Worm (Caenorhabditis elegans) whole organism, L1 larva: ENCODE data around the gene acs-18.
A peak's percentile ranks its signal among the peaks of the same experiment; 100 is the strongest.

ENCODE experiments used
- C04F5.9 ChIP-seq: sonication (generic microtip); optimal IDR thresholded peaks from 2 replicates; lab custom pipeline; 2016; ENCODE audit warnings: missing genetic modification characterization, missing compliant biosample characterization
- C34B4.2 ChIP-seq: sonication (generic microtip); optimal IDR thresholded peaks from 2 replicates; lab custom pipeline; 2017; ENCODE audit warnings: mild to moderate bottlenecking, missing genetic modification characterization, missing compliant biosample characterization
- F16B12.6 ChIP-seq: fragments of 150-350 bp; optimal IDR thresholded peaks from 2 replicates; lab custom pipeline; 2014; ENCODE audit warnings: missing biosample characterization, missing genetic modification characterization
- Y116A8C.19 ChIP-seq: sonication (generic microtip); optimal IDR thresholded peaks from 2 replicates; lab custom pipeline; 2016; ENCODE audit warnings: missing compliant biosample characterization, missing genetic modification characterization, borderline replicate concordance
- alr-1 ChIP-seq: fragments of 200-800 bp; sonication (Bioruptor generic); optimal IDR thresholded peaks from 2 replicates; lab custom pipeline; 2018; ENCODE audit warnings: borderline replicate concordance, mild to moderate bottlenecking, missing genetic modification characterization, missing compliant biosample characterization
- aly-2 ChIP-seq: fragments of 150-350 bp; optimal IDR thresholded peaks from 2 replicates; lab custom pipeline; 2014; ENCODE audit warnings: missing biosample characterization, missing genetic modification characterization
- ama-1 ChIP-seq: fragments of 150-350 bp; optimal IDR thresholded peaks from 2 replicates; lab custom pipeline; 2014
- ces-1 ChIP-seq: fragments of 150-350 bp; optimal IDR thresholded peaks from 2 replicates; lab custom pipeline; 2014; ENCODE audit warnings: missing biosample characterization, missing genetic modification reagents, missing genetic modification characterization
- dsc-1 ChIP-seq: sonication (generic microtip); optimal IDR thresholded peaks from 2 replicates; lab custom pipeline; 2016; ENCODE audit warnings: mild to moderate bottlenecking, missing genetic modification characterization, missing compliant biosample characterization
- efl-1 ChIP-seq, 4 experiments: fragments of 150-350 bp; optimal IDR thresholded peaks in 3 of 4; peaks in 1 of 4; 1 replicate in 1 of 4; 2 replicates in 3 of 4; lab custom pipeline; 2014; ENCODE audit warnings: missing biosample characterization in 2 of 4, missing genetic modification characterization in 2 of 4, missing genetic modification reagents in 2 of 4
- efl-3 ChIP-seq: fragments of 200-800 bp; sonication (Bioruptor generic); optimal IDR thresholded peaks from 2 replicates; lab custom pipeline; 2018; ENCODE audit warnings: mild to moderate bottlenecking, missing genetic modification characterization, missing compliant biosample characterization
- egl-13 ChIP-seq: sonication (generic microtip); optimal IDR thresholded peaks from 2 replicates; lab custom pipeline; 2016; ENCODE audit warnings: missing genotype, missing genetic modification reagents, missing genetic modification characterization, missing compliant biosample characterization
- elt-2 ChIP-seq: sonication (generic microtip); optimal IDR thresholded peaks from 2 replicates; lab custom pipeline; 2016; ENCODE audit warnings: missing genetic modification characterization, mild to moderate bottlenecking, inconsistent platforms, missing compliant biosample characterization, missing genetic modification reagents
- ets-5 ChIP-seq: fragments of 200-800 bp; sonication (Bioruptor generic); IDR thresholded peaks from 2 replicates; pipeline ENCODE4 v1.3.6; 2022; ENCODE audit warnings: missing genetic modification characterization, missing compliant biosample characterization
- fkh-8 ChIP-seq: sonication (generic microtip); optimal IDR thresholded peaks from 2 replicates; lab custom pipeline; 2016; ENCODE audit warnings: mild to moderate bottlenecking, missing genetic modification characterization, missing compliant biosample characterization
- grh-1 ChIP-seq: fragments of 200-800 bp; sonication (Bioruptor generic); IDR thresholded peaks from 2 replicates; pipeline ENCODE4 v1.3.6; 2022; ENCODE audit warnings: missing genetic modification reagents, missing genetic modification characterization, missing compliant biosample characterization
- hlh-4 ChIP-seq: sonication (generic microtip); optimal IDR thresholded peaks from 2 replicates; lab custom pipeline; 2016; ENCODE audit warnings: mild to moderate bottlenecking, missing genetic modification characterization, missing compliant biosample characterization
- irx-1 ChIP-seq: sonication (generic microtip); optimal IDR thresholded peaks from 2 replicates; lab custom pipeline; 2016; ENCODE audit warnings: missing genetic modification characterization, missing compliant biosample characterization
- lin-14 ChIP-seq: fragments of 200-800 bp; sonication (Bioruptor generic); optimal IDR thresholded peaks from 2 replicates; lab custom pipeline; 2018; ENCODE audit warnings: mild to moderate bottlenecking, missing genetic modification characterization, moderate library complexity, missing compliant biosample characterization
- lsy-2 ChIP-seq, 2 experiments: fragments of 150-350 bp; optimal IDR thresholded peaks; 2 replicates each; lab custom pipeline; 2014; ENCODE audit warnings: missing biosample characterization in 2 of 2, missing genetic modification characterization in 2 of 2
- mef-2 ChIP-seq: fragments of 150-350 bp; optimal IDR thresholded peaks from 2 replicates; lab custom pipeline; 2014; ENCODE audit warnings: missing biosample characterization, missing genetic modification characterization
- mep-1 ChIP-seq: fragments of 150-350 bp; optimal IDR thresholded peaks from 2 replicates; lab custom pipeline; 2014; ENCODE audit warnings: missing biosample characterization, missing genetic modification characterization
- nhr-12 ChIP-seq: sonication (generic microtip); optimal IDR thresholded peaks from 2 replicates; lab custom pipeline; 2017; ENCODE audit warnings: missing biosample characterization, missing genetic modification characterization
- nhr-19 ChIP-seq: fragments of 200-800 bp; sonication (Bioruptor generic); conservative IDR thresholded peaks from 2 replicates; pipeline ENCODE4 v1.3.6; 2022; ENCODE audit warnings: missing genetic modification characterization, missing compliant biosample characterization
- nhr-237 ChIP-seq: fragments of 150-350 bp; optimal IDR thresholded peaks from 2 replicates; lab custom pipeline; 2014; ENCODE audit warnings: missing biosample characterization, missing genetic modification characterization
- nhr-47 ChIP-seq: sonication (generic microtip); optimal IDR thresholded peaks from 2 replicates; lab custom pipeline; 2016; ENCODE audit warnings: mild to moderate bottlenecking, missing genetic modification characterization, moderate library complexity, missing compliant biosample characterization
- nhr-71 ChIP-seq: sonication (generic microtip); optimal IDR thresholded peaks from 2 replicates; lab custom pipeline; 2016; ENCODE audit warnings: mild to moderate bottlenecking, missing genetic modification characterization, moderate library complexity, missing compliant biosample characterization
- nhr-76 ChIP-seq: sonication (generic microtip); optimal IDR thresholded peaks from 2 replicates; lab custom pipeline; 2017; ENCODE audit warnings: missing biosample characterization, missing genetic modification characterization
- nhr-77 ChIP-seq: fragments of 150-350 bp; optimal IDR thresholded peaks from 2 replicates; lab custom pipeline; 2014; ENCODE audit warnings: missing biosample characterization, missing genetic modification characterization
- nhr-84 ChIP-seq: sonication (generic microtip); optimal IDR thresholded peaks from 2 replicates; lab custom pipeline; 2017; ENCODE audit warnings: missing biosample characterization, missing genetic modification characterization
- nhr-85 ChIP-seq: sonication (generic microtip); peaks from one replicate; lab custom pipeline; 2016; ENCODE audit warnings: missing genetic modification characterization, inconsistent platforms, missing compliant biosample characterization
- pax-3 ChIP-seq: fragments of 200-800 bp; sonication (Bioruptor generic); optimal IDR thresholded peaks from 2 replicates; lab custom pipeline; 2018; ENCODE audit warnings: mild to moderate bottlenecking, missing genetic modification characterization, moderate library complexity, missing compliant biosample characterization
- skn-1 ChIP-seq: fragments of 150-350 bp; optimal IDR thresholded peaks from 2 replicates; lab custom pipeline; 2014; ENCODE audit warnings: missing biosample characterization, missing genetic modification characterization
- snu-23 ChIP-seq: sonication (generic microtip); optimal IDR thresholded peaks from 2 replicates; lab custom pipeline; 2016; ENCODE audit warnings: missing genetic modification characterization, missing compliant biosample characterization
- sox-4 ChIP-seq: sonication (generic microtip); optimal IDR thresholded peaks from 2 replicates; lab custom pipeline; 2016; ENCODE audit warnings: missing genetic modification characterization, missing compliant biosample characterization
- sptf-1 ChIP-seq: fragments of 150-350 bp; optimal IDR thresholded peaks from 2 replicates; lab custom pipeline; 2014; ENCODE audit warnings: missing biosample characterization, missing genetic modification characterization
- sup-37 ChIP-seq: fragments of 200-800 bp; sonication (Bioruptor generic); optimal IDR thresholded peaks from 2 replicates; lab custom pipeline; 2018; ENCODE audit warnings: mild to moderate bottlenecking, missing genetic modification characterization, missing compliant biosample characterization
- swsn-7 ChIP-seq: sonication (generic microtip); optimal IDR thresholded peaks from 2 replicates; lab custom pipeline; 2016; ENCODE audit warnings: missing genetic modification characterization, missing compliant biosample characterization
- tlp-1 ChIP-seq: fragments of 150-350 bp; optimal IDR thresholded peaks from 2 replicates; lab custom pipeline; 2014; ENCODE audit warnings: missing biosample characterization, missing genetic modification characterization
- zag-1 ChIP-seq: fragments of 150-350 bp; optimal IDR thresholded peaks from 2 replicates; lab custom pipeline; 2014; ENCODE audit warnings: missing biosample characterization, missing genetic modification characterization
- ztf-11 ChIP-seq, 2 experiments: sonication (generic microtip); optimal IDR thresholded peaks; 2 replicates each; lab custom pipeline; 2016 to 2017; ENCODE audit warnings: missing genetic modification characterization in 2 of 2, missing biosample characterization in 1 of 2, missing compliant biosample characterization in 1 of 2

acs-18 gene

DNA sequence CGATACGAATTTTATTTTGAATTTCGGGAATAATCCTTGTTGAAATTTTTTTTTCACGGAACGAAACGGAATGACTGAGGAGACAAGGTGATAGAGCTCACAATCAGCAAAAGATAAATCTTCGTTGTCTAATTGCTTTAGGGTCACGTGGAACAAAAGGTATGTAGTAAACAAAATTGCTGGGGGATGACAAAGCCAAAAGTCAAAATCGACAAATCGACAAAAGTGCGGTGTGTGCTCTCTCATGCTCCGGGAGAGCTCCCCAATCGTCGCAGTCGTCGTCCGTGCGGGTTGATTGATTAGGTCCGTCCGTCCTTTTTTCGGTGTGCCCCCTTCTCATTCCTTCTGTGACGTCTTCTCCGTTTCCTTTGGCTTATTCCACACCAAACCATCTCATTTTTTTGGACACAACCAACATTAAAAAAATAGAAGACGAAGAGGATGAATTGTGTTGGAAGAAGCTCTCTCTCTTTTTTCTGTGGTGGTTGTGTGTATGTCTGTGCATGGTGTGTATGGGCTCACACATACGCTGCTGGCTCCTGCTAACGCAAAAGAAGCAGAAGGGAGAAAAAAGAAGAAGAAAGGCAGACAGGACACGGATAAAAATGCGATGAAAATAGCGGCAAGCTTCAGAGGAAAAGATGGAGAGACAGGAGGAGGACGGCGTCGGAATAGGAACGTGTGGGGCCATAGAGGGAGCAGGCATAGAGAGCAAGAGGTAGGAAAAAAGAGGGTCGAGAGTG lies 28.3 kb upstream of the acs-18 start (continued):
- peak; percentile 9 for TF ChIP-seq mef-2 (tag; lab: Kevin White, UChicago)
- no peak for TF ChIP-seq nhr-237 (tag; lab: Kevin White, UChicago)
- no peak for TF ChIP-seq snu-23 (GFP tag; lab: Kevin White, UChicago)
- TF ChIP-seq grh-1 = no peak
- TF ChIP-seq fkh-8 (tag; lab: Kevin White, UChicago) = no peak

DNA sequence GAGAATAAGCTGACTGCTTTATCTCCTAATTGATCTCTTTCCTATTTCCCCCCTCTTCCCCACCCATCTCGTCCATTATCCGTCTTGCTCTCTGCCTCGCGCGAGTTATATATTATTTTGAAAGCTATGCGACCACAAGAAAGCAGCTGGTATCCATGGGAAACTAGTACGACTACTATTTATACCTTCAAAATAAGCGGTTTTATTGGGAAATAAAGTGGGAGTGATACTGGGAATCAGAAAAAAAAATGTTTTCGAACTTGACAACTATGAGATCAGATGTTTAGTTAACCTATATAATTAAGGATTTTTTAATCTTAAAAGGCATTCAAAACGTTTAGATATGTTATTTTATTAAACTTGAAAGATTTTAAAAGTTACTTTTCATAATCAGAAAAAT lies 26.2 kb upstream of the acs-18 start:
- no peak for TF ChIP-seq skn-1 (tag; lab: Kevin White, UChicago)
- no peak for TF ChIP-seq ztf-11 (tag; optimal IDR thresholded peaks at IDR 0.05; lab: Kevin White, UChicago)
- peak; percentile 86 for TF ChIP-seq fkh-8 (tag; lab: Kevin White, UChicago)
- peak; percentile 46 for TF ChIP-seq pax-3 (tag; lab: Kevin White, UChicago)
- no peak for TF ChIP-seq alr-1 (tag; lab: Kevin White, UChicago)
- TF ChIP-seq dsc-1 = peak; percentile 80
- TF ChIP-seq C04F5.9 (tag; lab: Kevin White, UChicago) = no peak
- TF ChIP-seq sox-4 (tag; lab: Kevin White, UChicago) = peak; percentile 3
- peak in 1 of 2 experiments; percentile 22 for TF ChIP-seq lsy-2 (tag; optimal IDR thresholded peaks at IDR 0.05; lab: Kevin White, UChicago)
- TF ChIP-seq hlh-4 (tag; lab: Kevin White, UChicago) = peak; percentile 29
- TF ChIP-seq C34B4.2 (tag; lab: Kevin White, UChicago) = no peak
- no peak for TF ChIP-seq irx-1 (tag; lab: Kevin White, UChicago)
- peak; percentile 68 for TF ChIP-seq nhr-71 (tag; lab: Kevin White, UChicago)
- TF ChIP-seq efl-1 (optimal IDR thresholded peaks at IDR 0.05; lab: Kevin White, UChicago) = no peak
- no peak for TF ChIP-seq efl-1 (GFP tag; optimal IDR thresholded peaks at IDR 0.05 in 1 of 2; lab: Kevin White, UChicago)
- TF ChIP-seq swsn-7 (tag; lab: Kevin White, UChicago) = peak; percentile 4
- TF ChIP-seq nhr-47 (tag; lab: Kevin White, UChicago) = peak; percentile 57
- TF ChIP-seq elt-2 = no peak
- TF ChIP-seq ets-5 (GFP tag; lab: Robert Waterston, UW) = no peak
- TF ChIP-seq ama-1 (lab: Kevin White, UChicago) = no peak
- peak; percentile 25 for TF ChIP-seq lin-14
- no peak for TF ChIP-seq egl-13 (tag; lab: Kevin White, UChicago)
- TF ChIP-seq, all 84 proteins: peak for 10

DNA sequence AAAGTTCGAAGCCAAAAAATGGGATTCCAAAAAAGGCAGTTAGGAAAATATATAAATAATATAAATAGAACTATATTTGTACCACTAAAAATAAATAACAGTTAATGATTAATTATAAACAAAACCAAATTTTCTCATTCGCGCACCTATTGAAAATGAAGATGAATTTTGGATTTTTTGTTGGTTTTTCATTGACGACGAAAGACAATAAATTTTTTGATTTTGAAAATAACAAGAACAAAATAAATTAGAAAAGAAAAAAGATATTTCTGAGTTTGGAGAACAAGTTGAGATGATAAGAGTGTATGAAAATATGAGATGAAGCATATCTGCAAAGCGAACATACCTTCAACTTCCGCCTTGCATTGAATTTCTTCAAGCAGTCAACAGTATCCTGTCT lies 23.8 kb upstream of the acs-18 start:
- TF ChIP-seq F16B12.6 (tag; lab: Kevin White, UChicago) (no peak), C04F5.9 (tag; lab: Kevin White, UChicago) (no peak), nhr-84 (tag; lab: Kevin White, UChicago) (no peak), elt-2 (no peak), ces-1 (GFP tag; lab: Kevin White, UChicago) (no peak), mep-1 (no peak), nhr-85 (no peak), efl-3 (GFP tag; lab: Kevin White, UChicago) (no peak), zag-1 (tag; lab: Kevin White, UChicago) (no peak), nhr-77 (tag; lab: Kevin White, UChicago) (no peak), aly-2 (tag; lab: Kevin White, UChicago) (no peak), tlp-1 (tag; lab: Kevin White, UChicago) (no peak), egl-13 (tag; lab: Kevin White, UChicago) (no peak), sptf-1 (tag; lab: Kevin White, UChicago) (no peak), nhr-12 (tag; lab: Kevin White, UChicago) (no peak), nhr-76 (no peak), nhr-19 (GFP tag; lab: Robert Waterston, UW) (no peak), sup-37 (no peak), Y116A8C.19 (tag; lab: Kevin White, UChicago) (no peak), ztf-11 (tag; optimal IDR thresholded peaks at IDR 0.05; lab: Kevin White, UChicago) (no peak)
